Fruit fly (Drosophila melanogaster): ENCODE data around the gene PK2-R1.

The PK2-R1 gene

DNA sequence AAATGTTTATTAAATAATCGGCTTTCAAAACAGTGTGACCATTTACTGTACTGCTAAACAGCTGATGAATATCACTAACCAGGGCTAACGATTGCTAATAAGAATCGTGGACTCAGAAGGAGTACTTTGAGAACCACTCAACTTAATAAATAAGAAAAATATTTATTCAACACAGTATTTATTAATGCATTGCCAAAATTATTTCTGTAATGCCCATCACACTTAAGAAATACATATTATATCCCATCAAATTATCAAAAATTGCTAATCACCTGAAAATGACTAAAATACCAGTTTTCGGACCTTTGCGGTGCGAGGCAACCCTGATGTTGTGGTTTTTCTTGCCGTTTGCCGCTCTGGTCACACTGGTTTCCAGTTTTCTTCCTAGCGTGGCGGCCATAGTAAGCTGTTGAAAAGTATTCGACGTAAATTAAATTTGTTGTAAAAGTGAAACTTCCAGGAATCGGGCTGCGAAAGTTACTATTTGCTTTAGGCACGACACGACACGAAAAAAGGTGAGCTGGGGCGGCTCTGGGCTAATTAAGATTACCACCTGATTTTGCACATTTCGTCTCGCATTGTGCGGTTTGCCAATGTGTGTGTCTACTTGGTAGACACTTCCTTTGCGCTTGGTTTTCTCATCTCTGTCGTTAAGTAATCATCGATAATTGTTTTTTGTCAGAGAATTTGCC, 43.8 kb downstream of the PK2-R1 start, which contains the start of the genes mRpS21 and Droj2 (continued):
- no peak for TF ChIP-seq pan (optimal IDR thresholded peaks at IDR 0.05)
- TF ChIP-seq pan (GFP tag; optimal IDR thresholded peaks at IDR 0.05 in 1 of 2, IDR thresholded peaks at IDR 0.05 in 1 of 2) = no peak
- no peak for TF ChIP-seq Trl (optimal IDR thresholded peaks at IDR 0.05)
- peak; percentile 29 for TF ChIP-seq Trl (GFP tag; optimal IDR thresholded peaks at IDR 0.05)
- no peak for TF ChIP-seq ssp (GFP tag; IDR thresholded peaks at IDR 0.05)
- TF ChIP-seq CG10147 (GFP tag; optimal IDR thresholded peaks at IDR 0.05) = peak; percentile 60
- TF ChIP-seq H15 (GFP tag; IDR thresholded peaks at IDR 0.05) = 0 out of 3 replicates have a peak, but pooled peaks have one; percentile 27
- no peak for TF ChIP-seq ATbp (GFP tag; optimal IDR thresholded peaks at IDR 0.05)
- peak; percentile 28 for TF ChIP-seq CG8290 (GFP tag; optimal IDR thresholded peaks at IDR 0.05)
- TF ChIP-seq CG8290 (tag; optimal IDR thresholded peaks at IDR 0.05) = peak in 1 of 2 experiments; percentile 17
- peak; percentile 78 for TF ChIP-seq CG13424 (tag; optimal IDR thresholded peaks at IDR 0.05)
- TF ChIP-seq Deaf1 (tag; optimal IDR thresholded peaks at IDR 0.05) = peak; percentile 21
- TF ChIP-seq CG10431 (GFP tag; optimal IDR thresholded peaks at IDR 0.05) = peak; percentile 29
- peak; percentile 57 for TF ChIP-seq tin (GFP tag; optimal IDR thresholded peaks at IDR 0.05)
- no peak for TF ChIP-seq CG17568 (GFP tag; optimal IDR thresholded peaks at IDR 0.05)
- TF ChIP-seq Dad (GFP tag; optimal IDR thresholded peaks at IDR 0.05) = peak; percentile 42
- peak; percentile 87 for TF ChIP-seq CG14710 (tag; optimal IDR thresholded peaks at IDR 0.05)
- no peak for TF ChIP-seq run (tag; optimal IDR thresholded peaks at IDR 0.05)
- TF ChIP-seq aop (GFP tag; IDR thresholded peaks at IDR 0.05) = no peak
- TF ChIP-seq Sry-δ (GFP tag; optimal IDR thresholded peaks at IDR 0.05) = peak; percentile 41
- TF ChIP-seq CG4328 (GFP tag; optimal IDR thresholded peaks at IDR 0.05) = peak; percentile 21
- TF ChIP-seq kay (GFP tag; optimal IDR thresholded peaks at IDR 0.05) = peak; percentile 12
- TF ChIP-seq NfI (GFP tag; optimal IDR thresholded peaks at IDR 0.05) = peak; percentile 30
- no peak for TF ChIP-seq CG2129 (GFP tag; IDR thresholded peaks at IDR 0.05; ENCODE audit: partially characterized antibody)
- TF ChIP-seq CG11696 (GFP tag; IDR thresholded peaks at IDR 0.05) = peak; percentile 55; the same call in 1 of the 2 replicates
- no peak for TF ChIP-seq chm (GFP tag; IDR thresholded peaks at IDR 0.05)
- no peak for TF ChIP-seq Spps (tag; optimal IDR thresholded peaks at IDR 0.05)
- TF ChIP-seq luna (GFP tag; optimal IDR thresholded peaks at IDR 0.05) = no peak
- peak; percentile 9 for TF ChIP-seq CG1602 (GFP tag; optimal IDR thresholded peaks at IDR 0.05)
- peak; percentile 40 for TF ChIP-seq exex (tag; optimal IDR thresholded peaks at IDR 0.05)
- TF ChIP-seq Adf1 (GFP tag; IDR thresholded peaks at IDR 0.05) = no peak
- no peak for TF ChIP-seq trh (GFP tag; optimal IDR thresholded peaks at IDR 0.05)
- no peak for TF ChIP-seq her (GFP tag; optimal IDR thresholded peaks at IDR 0.05)
- TF ChIP-seq CG30403 (GFP tag; optimal IDR thresholded peaks at IDR 0.05) = peak; percentile 70
- TF ChIP-seq fd96Cb (tag; optimal IDR thresholded peaks at IDR 0.05) = peak; percentile 35
- TF ChIP-seq CHES-1-like (GFP tag; optimal IDR thresholded peaks at IDR 0.05) = peak; percentile 6
- peak; percentile 50 for TF ChIP-seq CG34376 (GFP tag; optimal IDR thresholded peaks at IDR 0.05)
- no peak for TF ChIP-seq bowl (GFP tag; IDR thresholded peaks at IDR 0.05)
- TF ChIP-seq CG32767 (GFP tag; IDR thresholded peaks at IDR 0.05) = no peak
- TF ChIP-seq row (GFP tag; IDR thresholded peaks at IDR 0.05) = peak; percentile 88
- no peak for TF ChIP-seq CG6813 (GFP tag; optimal IDR thresholded peaks at IDR 0.05)
- TF ChIP-seq kah (GFP tag; optimal IDR thresholded peaks at IDR 0.05) = no peak
- TF ChIP-seq CG12942 (GFP tag; optimal IDR thresholded peaks at IDR 0.05) = peak; percentile 5
- peak; percentile 29 for TF ChIP-seq Bdp1 (GFP tag; optimal IDR thresholded peaks at IDR 0.05)
- TF ChIP-seq CG5953 (GFP tag; IDR thresholded peaks at IDR 0.05) = no peak
- no peak for TF ChIP-seq Rx (GFP tag; IDR thresholded peaks at IDR 0.05)
- peak; percentile 86 for TF ChIP-seq Med (GFP tag)
- no peak for TF ChIP-seq CG12071 (GFP tag; optimal IDR thresholded peaks at IDR 0.05)
- peak; percentile 60 for TF ChIP-seq CG10267 (tag; optimal IDR thresholded peaks at IDR 0.05)
- no peak for TF ChIP-seq Hr39 (optimal IDR thresholded peaks at IDR 0.05)
- TF ChIP-seq CG17385 (GFP tag; optimal IDR thresholded peaks at IDR 0.05) = no peak
- TF ChIP-seq CG16779 (GFP tag; IDR thresholded peaks at IDR 0.05) = no peak

Data from whole organism, embryonic.